Worm (Caenorhabditis elegans) whole organism, mixed stage, embryonic: ENCODE measurements around the gene srt-5.

Experiments
- lsy-2 ChIP-seq: fragments of 150-350 bp; optimal IDR thresholded peaks from 2 replicates; lab custom pipeline; 2014; ENCODE audit warnings: missing biosample characterization, missing genetic modification characterization
- mab-5 ChIP-seq: fragments of 150-350 bp; optimal IDR thresholded peaks from 2 replicates; lab custom pipeline; 2014; ENCODE audit warnings: missing biosample characterization, missing genetic modification characterization
- mep-1 ChIP-seq: fragments of 150-350 bp; optimal IDR thresholded peaks from 2 replicates; lab custom pipeline; 2017; ENCODE audit warnings: missing biosample characterization, missing genetic modification reagents, missing genetic modification characterization, inconsistent platforms
- nhr-237 ChIP-seq: fragments of 150-350 bp; optimal IDR thresholded peaks from 2 replicates; lab custom pipeline; 2014; ENCODE audit warnings: missing biosample characterization, missing genetic modification characterization
- nhr-28 ChIP-seq: fragments of 150-350 bp; optimal IDR thresholded peaks from 2 replicates; lab custom pipeline; 2014; ENCODE audit warnings: missing biosample characterization, missing genetic modification characterization
- nhr-76 ChIP-seq: sonication (generic microtip); optimal IDR thresholded peaks from 2 replicates; lab custom pipeline; 2017; ENCODE audit warnings: missing biosample characterization, missing genetic modification characterization
- unc-62 ChIP-seq: fragments of 150-350 bp; optimal IDR thresholded peaks from 2 replicates; lab custom pipeline; 2014; ENCODE audit warnings: missing biosample characterization, missing genetic modification reagents, missing genetic modification characterization
- ztf-11 ChIP-seq: fragments of 150-350 bp; optimal IDR thresholded peaks from 2 replicates; lab custom pipeline; 2014; ENCODE audit warnings: missing biosample characterization, missing genetic modification characterization

DNA sequence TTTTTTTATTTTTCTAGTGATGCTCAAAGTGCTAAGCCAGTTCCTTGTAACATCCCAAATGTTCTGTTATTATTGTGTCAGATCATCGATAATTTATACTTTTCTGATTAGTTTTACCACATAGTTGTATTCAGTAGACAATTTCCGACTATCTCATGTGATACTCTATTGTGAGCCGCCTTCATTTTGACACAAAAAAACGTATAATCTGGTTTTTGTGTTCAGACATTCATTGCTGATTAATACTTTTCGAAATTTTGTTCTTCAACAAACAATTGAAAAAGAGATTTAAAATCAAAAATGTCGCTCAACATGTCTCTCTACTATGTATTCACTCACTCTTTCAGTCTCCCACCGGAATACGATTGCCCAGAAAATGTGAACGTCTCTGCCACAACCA lies 779 bp upstream of the srt-5 start, which contains the start of gene srt-7:
- no peak for TF ChIP-seq ztf-11 (tag; lab: Kevin White, UChicago)
- no peak for TF ChIP-seq lsy-2 (tag; lab: Kevin White, UChicago)
- no peak for TF ChIP-seq mep-1 (tag; lab: Kevin White, UChicago)
- no peak for TF ChIP-seq nhr-28 (tag; lab: Kevin White, UChicago)
- no peak for TF ChIP-seq mab-5
- TF ChIP-seq nhr-237 (tag; lab: Kevin White, UChicago) = no peak
- no peak for TF ChIP-seq unc-62
- no peak for TF ChIP-seq nhr-76 (tag; lab: Kevin White, UChicago)
